Worm (Caenorhabditis elegans): Measurements from ENCODE around the gene C55C3.6.

DNA sequence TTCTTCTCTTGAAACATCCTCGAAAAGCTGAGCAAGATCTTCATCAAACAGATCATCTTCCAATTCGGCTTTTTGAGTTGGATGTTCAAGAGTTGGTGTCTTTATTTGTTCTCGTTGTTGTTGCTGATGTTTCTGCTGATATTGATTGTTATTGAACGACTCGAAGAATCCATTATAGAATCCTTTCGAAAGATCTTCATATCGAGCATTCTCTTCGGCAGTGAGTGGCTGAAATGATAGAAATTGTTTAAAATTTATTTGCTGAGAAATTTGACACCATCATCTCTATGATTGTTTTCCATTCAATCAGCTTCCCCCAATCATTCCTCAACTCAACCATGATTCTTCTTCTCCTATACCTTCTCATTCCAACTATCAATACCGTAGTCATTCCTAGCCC lies 29.3 kb upstream of the C55C3.6 start, which contains the start of gene clec-178:
- no peak for TF ChIP-seq aly-1 (tag; optimal IDR thresholded peaks at IDR 0.05)
- no peak for TF ChIP-seq ets-7 (tag; optimal IDR thresholded peaks at IDR 0.05)
- no peak for TF ChIP-seq ama-1 (optimal IDR thresholded peaks at IDR 0.05)
- no peak for TF ChIP-seq tbx-37 (GFP tag; conservative IDR thresholded peaks at IDR 0.05)
- TF ChIP-seq sea-1 (GFP tag; conservative IDR thresholded peaks at IDR 0.05): no peak

Data from whole organism, early embryonic.